Fruit fly (Drosophila melanogaster) whole organism, embryonic: ENCODE results near the gene Xe7.
A peak's percentile ranks its signal among the peaks of the same experiment; 100 is the strongest.

Experiments
- CG2120 ChIP-seq: fragments of 200-800 bp; sonication (Bioruptor generic); optimal IDR thresholded peaks from 3 replicates; lab custom pipeline; 2016; ENCODE audit warnings: missing biosample characterization, missing genetic modification characterization
- Hand ChIP-seq: fragments of 200-800 bp; sonication (Bioruptor generic); optimal IDR thresholded peaks from 2 replicates; lab custom pipeline; 2017; ENCODE audit warnings: mild to moderate bottlenecking, missing biosample characterization, missing genetic modification reagents, missing genetic modification characterization
- ewg ChIP-seq: fragments of 200-800 bp; sonication (Bioruptor generic); optimal IDR thresholded peaks from 3 replicates; lab custom pipeline; 2017; ENCODE audit warnings: mild to moderate bottlenecking, missing biosample characterization, missing genetic modification reagents, missing genetic modification characterization
- fd3F ChIP-seq: fragments of 200-800 bp; sonication (Bioruptor generic); optimal IDR thresholded peaks from 2 replicates; lab custom pipeline; 2018; ENCODE audit warnings: missing biosample characterization, mild to moderate bottlenecking, missing genetic modification characterization, moderate library complexity
- sqz ChIP-seq: fragments of 200-800 bp; sonication (Bioruptor generic); optimal IDR thresholded peaks from 3 replicates; lab custom pipeline; 2018; ENCODE audit warnings: missing biosample characterization, mild to moderate bottlenecking, missing genetic modification characterization
- zen2 ChIP-seq: fragments of 200-800 bp; sonication (Bioruptor generic); IDR thresholded peaks from 3 replicates; pipeline ENCODE4 v1.3.6; 2022; ENCODE audit warnings: missing biosample characterization, missing genetic modification characterization; ENCODE audit not compliant: partially characterized antibody

DNA sequence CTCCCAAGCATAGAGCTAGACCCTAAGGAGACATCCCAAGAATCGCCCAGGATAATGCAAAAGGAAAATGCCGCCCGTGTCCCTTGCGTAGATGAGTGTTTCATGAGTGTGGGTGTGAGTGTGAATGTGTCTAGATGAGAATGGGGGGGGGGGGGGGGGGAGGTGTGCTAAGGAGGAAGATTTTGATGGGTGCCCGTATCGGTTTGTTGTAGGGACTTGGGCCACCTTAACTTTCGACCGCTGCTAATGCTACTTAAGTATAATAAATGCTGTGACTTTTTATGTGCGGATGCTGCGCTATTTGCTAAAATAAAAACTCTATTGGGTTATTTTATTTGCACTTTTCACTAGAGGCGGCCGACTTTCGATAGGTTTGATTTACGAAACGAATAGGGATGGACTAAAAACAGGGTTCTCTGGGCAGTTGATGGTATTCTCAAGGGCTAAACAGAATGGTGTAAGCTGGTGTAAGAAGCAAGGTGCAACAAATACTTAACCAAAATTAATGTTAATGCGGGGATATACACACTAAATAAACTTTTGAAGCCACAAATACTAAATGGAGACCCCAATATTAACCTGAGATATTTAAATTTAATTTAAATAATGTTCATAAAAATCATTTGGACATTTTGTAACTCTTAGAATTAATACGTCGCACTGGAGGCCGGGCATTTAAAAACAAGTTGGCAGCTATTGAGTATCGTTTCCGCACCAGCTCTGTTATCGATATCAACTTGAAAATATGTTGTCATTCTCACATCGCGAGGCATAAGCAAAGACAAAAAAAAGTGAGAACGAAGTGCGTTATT is at the start of gene Xe7, which contains the start of gene Atg17:
- TF ChIP-seq sqz (GFP tag; lab: Kevin White, UChicago) (peak; percentile 87), zen2 (GFP tag; lab: Robert Waterston, UW) (no peak; the same call in 2 of the 3 replicates), Hand (GFP tag; lab: Kevin White, UChicago) (peak; percentile 73), ewg (GFP tag; lab: Kevin White, UChicago) (peak; percentile 80), fd3F (GFP tag; lab: Kevin White, UChicago) (peak; percentile 94), CG2120 (GFP tag; lab: Kevin White, UChicago) (peak; percentile 97)
